Fruit fly (Drosophila melanogaster) whole organism, wandering third instar larva: ENCODE measurements around the gene plum.
A peak's percentile ranks its signal among the peaks of the same experiment; 100 is the strongest.

Experiments used
- CrebA ChIP-seq: fragments of 200-800 bp; sonication (Bioruptor generic); optimal IDR thresholded peaks from 2 replicates; lab custom pipeline; 2016; ENCODE audit warnings: missing biosample characterization, mild to moderate bottlenecking, missing genetic modification characterization, borderline replicate concordance
- Hr83 ChIP-seq: fragments of 200-300 bp; sonication (Bioruptor generic); optimal IDR thresholded peaks from 2 replicates; lab custom pipeline; 2016; ENCODE audit warnings: missing biosample characterization, mild to moderate bottlenecking, missing genetic modification characterization, moderate library complexity; ENCODE audit not compliant: poor library complexity, severe bottlenecking
- Sp1 ChIP-seq: fragments of 200-800 bp; sonication (Bioruptor generic); optimal IDR thresholded peaks from 3 replicates; lab custom pipeline; 2019; ENCODE audit warnings: missing biosample characterization, mild to moderate bottlenecking, missing genetic modification characterization, moderate library complexity
- Vsx2 ChIP-seq: fragments of 200-300, 225-300 bp; sonication (Bioruptor generic); optimal IDR thresholded peaks from 2 replicates; lab custom pipeline; 2018; ENCODE audit warnings: missing biosample characterization, missing genetic modification characterization; ENCODE audit not compliant: partially characterized antibody
- br ChIP-seq: fragments of 200-800 bp; sonication (Bioruptor generic); optimal IDR thresholded peaks from 2 replicates; lab custom pipeline; 2016; ENCODE audit warnings: missing biosample characterization, missing genetic modification characterization
- dmrt93B ChIP-seq: fragments of 200-800 bp; sonication (Bioruptor generic); optimal IDR thresholded peaks from 2 replicates; lab custom pipeline; 2018; ENCODE audit warnings: missing biosample characterization, mild to moderate bottlenecking, missing genetic modification characterization
- fru ChIP-seq: fragments of 200-800 bp; sonication (Bioruptor generic); optimal IDR thresholded peaks from 3 replicates; lab custom pipeline; 2016; ENCODE audit warnings: missing biosample characterization, mild to moderate bottlenecking, missing genetic modification characterization
- h ChIP-seq: fragments of 200-800 bp; sonication (Bioruptor generic); optimal IDR thresholded peaks from 3 replicates; lab custom pipeline; 2016; ENCODE audit warnings: missing biosample characterization, mild to moderate bottlenecking, missing genetic modification characterization
- jim ChIP-seq: fragments of 175-275, 200-325 bp; sonication (Bioruptor generic); optimal IDR thresholded peaks from 2 replicates; lab custom pipeline; 2016; ENCODE audit warnings: missing biosample characterization, mild to moderate bottlenecking, missing genetic modification characterization
- pan ChIP-seq: fragments of >200 bp; optimal IDR thresholded peaks from 2 replicates; lab custom pipeline; 2017
- tai ChIP-seq: sonication (Bioruptor generic); optimal IDR thresholded peaks from 2 replicates; lab custom pipeline; 2016; ENCODE audit warnings: missing biosample characterization, missing genetic modification characterization
- usp ChIP-seq: fragments of >200 bp; optimal IDR thresholded peaks from 2 replicates; lab custom pipeline; 2017; ENCODE audit warnings: missing biosample characterization, missing genetic modification characterization

dm6 chr3R:26536747-26537221 is 1.8 kb upstream of the plum start:
- TF ChIP-seq dmrt93B (GFP tag; lab: Kevin White, UChicago), result peak; percentile 32
- TF ChIP-seq fru (GFP tag; lab: Kevin White, UChicago), result peak; percentile 80
- peak; percentile 69 for TF ChIP-seq br
- TF ChIP-seq Sp1 (GFP tag; lab: Kevin White, UChicago), result peak; percentile 40
- TF ChIP-seq Vsx2, result no peak
- TF ChIP-seq jim (GFP tag; lab: Kevin White, UChicago), result no peak
- no peak for TF ChIP-seq usp (GFP tag; lab: Kevin White, UChicago)
- TF ChIP-seq tai, result no peak
- TF ChIP-seq CrebA, result no peak
- TF ChIP-seq pan, result no peak
- TF ChIP-seq Hr83 (GFP tag; lab: Kevin White, UChicago), result no peak
- peak; percentile 65 for TF ChIP-seq h (GFP tag; lab: Kevin White, UChicago)
